Worm (Caenorhabditis elegans) whole organism, L4 larva: ENCODE results near the gene ajm-1.

ENCODE experiments used
- F10B5.3 ChIP-seq: sonication (generic microtip); optimal IDR thresholded peaks from 2 replicates; lab custom pipeline; 2016; ENCODE audit warnings: mild to moderate bottlenecking, missing genetic modification characterization, missing compliant biosample characterization
- F37D6.2 ChIP-seq: sonication (generic microtip); optimal IDR thresholded peaks from 2 replicates; lab custom pipeline; 2016; ENCODE audit warnings: mild to moderate bottlenecking, missing genetic modification characterization, missing compliant biosample characterization
- F49E8.2 ChIP-seq: sonication (generic microtip); optimal IDR thresholded peaks from 2 replicates; lab custom pipeline; 2016; ENCODE audit warnings: missing compliant biosample characterization, mild to moderate bottlenecking, missing genetic modification characterization, borderline replicate concordance
- T20F7.1 ChIP-seq: fragments of 200-800 bp; sonication (Bioruptor generic); optimal IDR thresholded peaks from 2 replicates; lab custom pipeline; 2018; ENCODE audit warnings: mild to moderate bottlenecking, missing genetic modification characterization, missing compliant biosample characterization
- Y48G9A.11 ChIP-seq: fragments of 200-800 bp; sonication (Bioruptor generic); IDR thresholded peaks from 2 replicates; pipeline ENCODE4 v1.3.6; 2022; ENCODE audit warnings: missing genetic modification reagents, missing genetic modification characterization, missing compliant biosample characterization
- Y75B8A.6 ChIP-seq: fragments of 200-800 bp; sonication (Bioruptor generic); IDR thresholded peaks from 2 replicates; pipeline ENCODE4 v1.3.6; 2022; ENCODE audit warnings: missing genetic modification reagents, missing genetic modification characterization, missing compliant biosample characterization
- ZK337.2 ChIP-seq: fragments of 200-800 bp; sonication (Bioruptor generic); IDR thresholded peaks from 2 replicates; pipeline ENCODE4 v1.3.6; 2022; ENCODE audit warnings: missing genetic modification reagents, missing genetic modification characterization, missing compliant biosample characterization
- aha-1 ChIP-seq: fragments of 150-350 bp; peaks from one replicate; lab custom pipeline; 2014; ENCODE audit warnings: missing biosample characterization, missing genetic modification characterization
- ceh-32 ChIP-seq: sonication (generic microtip); optimal IDR thresholded peaks from 2 replicates; lab custom pipeline; 2016; ENCODE audit warnings: mild to moderate bottlenecking, missing genetic modification characterization, missing compliant biosample characterization; ENCODE audit not compliant: poor library complexity
- ceh-44 ChIP-seq: fragments of 200-800 bp; sonication (Bioruptor generic); IDR thresholded peaks from 2 replicates; pipeline ENCODE4 v1.3.6; 2022; ENCODE audit warnings: missing genetic modification reagents, missing genetic modification characterization, missing compliant biosample characterization
- ceh-62 ChIP-seq: sonication (generic microtip); optimal IDR thresholded peaks from 2 replicates; lab custom pipeline; 2017; ENCODE audit warnings: missing biosample characterization, missing genetic modification characterization
- ceh-82 ChIP-seq: sonication (generic microtip); optimal IDR thresholded peaks from 2 replicates; lab custom pipeline; 2017; ENCODE audit warnings: missing biosample characterization, missing genetic modification characterization
- ctbp-1 ChIP-seq: fragments of 200-800 bp; sonication (Bioruptor generic); IDR thresholded peaks from 2 replicates; pipeline ENCODE4 v1.3.6; 2022; ENCODE audit warnings: missing genetic modification reagents, missing genetic modification characterization, missing compliant biosample characterization
- daf-12 ChIP-seq: fragments of 150-350 bp; optimal IDR thresholded peaks from 2 replicates; lab custom pipeline; 2014; ENCODE audit warnings: missing biosample characterization, missing genetic modification reagents, missing genetic modification characterization
- daf-19 ChIP-seq: fragments of 200-800 bp; sonication (Bioruptor generic); conservative IDR thresholded peaks from 2 replicates; pipeline ENCODE4 v1.3.6; 2022; ENCODE audit warnings: missing genetic modification characterization, missing compliant biosample characterization
- dmd-6 ChIP-seq: fragments of 200-800 bp; sonication (Bioruptor generic); IDR thresholded peaks from 2 replicates; pipeline ENCODE4 v1.3.6; 2022; ENCODE audit warnings: missing genetic modification reagents, missing genetic modification characterization, missing compliant biosample characterization
- dmd-9 ChIP-seq: fragments of 200-800 bp; sonication (Bioruptor generic); IDR thresholded peaks from 2 replicates; pipeline ENCODE4 v1.3.6; 2022; ENCODE audit warnings: missing genetic modification reagents, missing genetic modification characterization, missing compliant biosample characterization
- dve-1 ChIP-seq: sonication (generic microtip); optimal IDR thresholded peaks from 2 replicates; lab custom pipeline; 2017; ENCODE audit warnings: antibody characterized with exemption, mild to moderate bottlenecking, missing genetic modification characterization, missing compliant biosample characterization; ENCODE audit not compliant: insufficient read depth
- egl-43 ChIP-seq: fragments of 200-800 bp; sonication (Bioruptor generic); IDR thresholded peaks from 2 replicates; pipeline ENCODE4 v1.3.6; 2022; ENCODE audit warnings: missing genetic modification reagents, missing genetic modification characterization, missing compliant biosample characterization
- fkh-10 ChIP-seq: fragments of 150-350 bp; optimal IDR thresholded peaks from 2 replicates; lab custom pipeline; 2014; ENCODE audit warnings: missing biosample characterization, missing genetic modification reagents, missing genetic modification characterization
- fos-1 ChIP-seq: fragments of 150-350 bp; optimal IDR thresholded peaks from 2 replicates; lab custom pipeline; 2014; ENCODE audit warnings: missing biosample characterization, missing genetic modification characterization
- hmg-1.1 ChIP-seq: fragments of 200-800 bp; sonication (Bioruptor generic); IDR thresholded peaks from 2 replicates; pipeline ENCODE4 v1.3.6; 2022; ENCODE audit warnings: missing genetic modification reagents, missing genetic modification characterization, missing compliant biosample characterization
- lin-29 ChIP-seq: fragments of 200-800 bp; sonication (Bioruptor generic); IDR thresholded peaks from 2 replicates; pipeline ENCODE4 v1.3.6; 2022; ENCODE audit warnings: missing genetic modification reagents, missing genetic modification characterization, missing compliant biosample characterization
- madf-5 ChIP-seq, 2 experiments: fragments of 200-800 bp; sonication (Bioruptor generic); IDR thresholded peaks; 2 replicates each; pipeline ENCODE4 v1.3.6; 2022; ENCODE audit warnings: missing compliant biosample characterization in 2 of 2, missing genetic modification characterization in 2 of 2
- madf-9 ChIP-seq: fragments of 200-800 bp; sonication (Bioruptor generic); conservative IDR thresholded peaks from 2 replicates; pipeline ENCODE4 v1.3.6; 2022; ENCODE audit warnings: missing genetic modification reagents, missing genetic modification characterization, missing compliant biosample characterization
- mes-2 ChIP-seq: sonication (generic microtip); optimal IDR thresholded peaks from 2 replicates; lab custom pipeline; 2016; ENCODE audit warnings: missing genotype, mild to moderate bottlenecking, missing genetic modification characterization, missing compliant biosample characterization; ENCODE audit not compliant: poor library complexity, severe bottlenecking
- nhr-10 ChIP-seq: fragments of 150-350 bp; optimal IDR thresholded peaks from 2 replicates; lab custom pipeline; 2014; ENCODE audit warnings: missing biosample characterization, missing genetic modification characterization
- nhr-102 ChIP-seq: sonication (generic microtip); optimal IDR thresholded peaks from 2 replicates; lab custom pipeline; 2016; ENCODE audit warnings: mild to moderate bottlenecking, missing genetic modification characterization, moderate library complexity, missing compliant biosample characterization
- nhr-237 ChIP-seq: sonication (generic microtip); optimal IDR thresholded peaks from 2 replicates; lab custom pipeline; 2017; ENCODE audit warnings: missing biosample characterization, missing genetic modification characterization
- nhr-25 ChIP-seq: sonication (generic microtip); optimal IDR thresholded peaks from 2 replicates; lab custom pipeline; 2017; ENCODE audit warnings: missing genetic modification characterization, mild to moderate bottlenecking, missing compliant biosample characterization, antibody characterized with exemption, moderate library complexity, borderline replicate concordance; ENCODE audit not compliant: insufficient read depth
- nhr-42 ChIP-seq: fragments of 200-800 bp; sonication (Bioruptor generic); IDR thresholded peaks from 2 replicates; pipeline ENCODE4 v1.3.6; 2022; ENCODE audit warnings: missing genetic modification characterization, missing compliant biosample characterization
- nhr-76 ChIP-seq: fragments of 150-350 bp; optimal IDR thresholded peaks from 2 replicates; lab custom pipeline; 2014; ENCODE audit warnings: missing biosample characterization, missing genetic modification characterization
- nhr-77 ChIP-seq: fragments of 150-350 bp; optimal IDR thresholded peaks from 2 replicates; lab custom pipeline; 2014; ENCODE audit warnings: missing biosample characterization, missing genetic modification characterization
- pha-4 ChIP-seq, 2 experiments: fragments of 150-350 bp in 1 of 2; fragments of 200-800 bp in 1 of 2; sonication (Bioruptor generic) in 1 of 2; IDR thresholded peaks in 1 of 2; optimal IDR thresholded peaks in 1 of 2; 2 replicates each; pipeline versions ENCODE4 v1.3.6 to Lab custom; 2014 to 2022; ENCODE audit warnings: missing genetic modification characterization in 2 of 2, missing genetic modification reagents in 2 of 2, missing biosample characterization in 1 of 2, missing compliant biosample characterization in 1 of 2
- php-3 ChIP-seq: fragments of 200-800 bp; sonication (Bioruptor generic); IDR thresholded peaks from 2 replicates; pipeline ENCODE4 v1.3.6; 2022; ENCODE audit warnings: missing genetic modification reagents, missing genetic modification characterization, missing compliant biosample characterization
- rbr-2 ChIP-seq: sonication (generic microtip); optimal IDR thresholded peaks from 2 replicates; lab custom pipeline; 2016; ENCODE audit warnings: missing genotype, missing genetic modification characterization, missing compliant biosample characterization
- saeg-2 ChIP-seq: fragments of 200-800 bp; sonication (Bioruptor generic); IDR thresholded peaks from 2 replicates; pipeline ENCODE4 v1.3.6; 2022; ENCODE audit warnings: missing genetic modification reagents, missing genetic modification characterization, missing compliant biosample characterization
- snpc-1.2 ChIP-seq: fragments of 200-800 bp; sonication (Bioruptor generic); IDR thresholded peaks from 2 replicates; pipeline ENCODE4 v1.3.6; 2022; ENCODE audit warnings: missing genetic modification reagents, missing genetic modification characterization, missing compliant biosample characterization
- snpc-4 ChIP-seq: fragments of 150-350 bp; optimal IDR thresholded peaks from 2 replicates; lab custom pipeline; 2014; ENCODE audit warnings: missing biosample characterization, missing genetic modification characterization
- spr-1 ChIP-seq: sonication (generic microtip); optimal IDR thresholded peaks from 2 replicates; lab custom pipeline; 2016; ENCODE audit warnings: mild to moderate bottlenecking, missing genetic modification characterization, missing compliant biosample characterization
- spr-3 ChIP-seq: fragments of 200-800 bp; sonication (Bioruptor generic); optimal IDR thresholded peaks from 2 replicates; lab custom pipeline; 2018; ENCODE audit warnings: mild to moderate bottlenecking, missing genetic modification characterization, missing compliant biosample characterization
- tag-97 ChIP-seq: fragments of 200-800 bp; sonication (Bioruptor generic); IDR thresholded peaks from 2 replicates; pipeline ENCODE4 v1.3.6; 2022; ENCODE audit warnings: missing genetic modification characterization, missing compliant biosample characterization
- tra-1 ChIP-seq: fragments of 200-800 bp; sonication (Bioruptor generic); IDR thresholded peaks from 2 replicates; pipeline ENCODE4 v1.3.6; 2022; ENCODE audit warnings: missing genetic modification reagents, missing genetic modification characterization, missing compliant biosample characterization
- unc-130 ChIP-seq: sonication (generic microtip); optimal IDR thresholded peaks from 2 replicates; lab custom pipeline; 2016; ENCODE audit warnings: missing genetic modification reagents, missing genetic modification characterization, missing compliant biosample characterization
- unc-62 ChIP-seq, 3 experiments: fragments of 150-350 bp in 1 of 3; sonication (generic microtip); optimal IDR thresholded peaks in 2 of 3; peaks in 1 of 3; 1 replicate in 1 of 3; 2 replicates in 2 of 3; lab custom pipeline; 2014 to 2017; ENCODE audit warnings: missing biosample characterization in 3 of 3, missing genetic modification characterization in 3 of 3, missing genetic modification reagents in 3 of 3, missing genotype in 1 of 3
- zag-1 ChIP-seq: fragments of 150-350 bp; optimal IDR thresholded peaks from 2 replicates; lab custom pipeline; 2014; ENCODE audit warnings: missing biosample characterization, missing genetic modification characterization
- zfp-3 ChIP-seq: fragments of 200-800 bp; sonication (Bioruptor generic); conservative IDR thresholded peaks from 2 replicates; pipeline ENCODE4 v1.3.6; 2022; ENCODE audit warnings: missing genetic modification reagents, missing genetic modification characterization, missing compliant biosample characterization
- zip-11 ChIP-seq: fragments of 200-800 bp; sonication (Bioruptor generic); IDR thresholded peaks from 2 replicates; pipeline ENCODE4 v1.3.6; 2022; ENCODE audit warnings: missing genetic modification characterization, missing compliant biosample characterization
- zip-2 ChIP-seq: fragments of 150-350 bp; optimal IDR thresholded peaks from 2 replicates; lab custom pipeline; 2014; ENCODE audit warnings: missing biosample characterization, missing genetic modification characterization
- ztf-11 ChIP-seq: fragments of 150-350 bp; optimal IDR thresholded peaks from 2 replicates; lab custom pipeline; 2014; ENCODE audit warnings: missing biosample characterization, missing genetic modification characterization

Gene ajm-1

ce11 chrX:9150269-9150744, 67.6 kb downstream of the ajm-1 start, which contains the start of gene tmbi-4:
TSS of gene tmbi-4 (plus strand) at chrX:9150694.
- TF ChIP-seq ceh-32 (no peak), pha-4 (GFP tag; IDR thresholded peaks at IDR 0.05; lab: Robert Waterston, UW) (no peak), pha-4 (tag; optimal IDR thresholded peaks at IDR 0.05; lab: Kevin White, UChicago) (peak; percentile 69), daf-19 (no peak), Y48G9A.11 (GFP tag; lab: Robert Waterston, UW) (no peak), T20F7.1 (no peak), nhr-237 (tag; lab: Kevin White, UChicago) (no peak), zfp-3 (no peak), unc-62 (GFP tag; optimal IDR thresholded peaks at IDR 0.05 in 1 of 2; lab: Kevin White, UChicago) (peak in 1 of 2 experiments; percentile 87), unc-62 (tag; optimal IDR thresholded peaks at IDR 0.05; lab: Kevin White, UChicago) (no peak), fos-1 (no peak), daf-12 (tag; lab: Kevin White, UChicago) (no peak), ceh-44 (no peak), zip-11 (GFP tag; lab: Robert Waterston, UW) (no peak), aha-1 (tag; lab: Kevin White, UChicago) (peak; percentile 51), hmg-1.1 (GFP tag; lab: Robert Waterston, UW) (peak; percentile 44), php-3 (GFP tag; lab: Robert Waterston, UW) (no peak), F37D6.2 (no peak), fkh-10 (peak; percentile 23), tag-97 (GFP tag; lab: Robert Waterston, UW) (no peak), unc-130 (GFP tag; lab: Kevin White, UChicago) (no peak), nhr-102 (no peak), nhr-10 (tag; lab: Kevin White, UChicago) (no peak), madf-9 (no peak), madf-5 (GFP tag; IDR thresholded peaks at IDR 0.05; lab: Robert Waterston, UW) (no peak), nhr-77 (tag; lab: Kevin White, UChicago) (peak; percentile 21), dmd-9 (GFP tag; lab: Robert Waterston, UW) (no peak), ztf-11 (tag; lab: Kevin White, UChicago) (no peak), tra-1 (GFP tag; lab: Robert Waterston, UW) (no peak), snpc-1.2 (GFP tag; lab: Robert Waterston, UW) (no peak), dve-1 (peak; percentile 65), F10B5.3 (tag; lab: Kevin White, UChicago) (no peak), ceh-82 (tag; lab: Kevin White, UChicago) (no peak), ZK337.2 (GFP tag; lab: Robert Waterston, UW) (no peak), rbr-2 (tag; lab: Kevin White, UChicago) (peak; percentile 30), spr-1 (tag; lab: Kevin White, UChicago) (no peak), snpc-4 (tag; lab: Kevin White, UChicago) (no peak), egl-43 (GFP tag; lab: Robert Waterston, UW) (no peak), mes-2 (tag; lab: Kevin White, UChicago) (peak; percentile 76), ceh-62 (tag; lab: Kevin White, UChicago) (no peak), nhr-76 (tag; lab: Kevin White, UChicago) (no peak), saeg-2 (GFP tag; lab: Robert Waterston, UW) (no peak), zag-1 (no peak), nhr-25 (no peak), ctbp-1 (GFP tag; lab: Robert Waterston, UW) (no peak), zip-2 (tag; lab: Kevin White, UChicago) (no peak), dmd-6 (GFP tag; lab: Robert Waterston, UW) (peak; percentile 47), spr-3 (GFP tag; lab: Kevin White, UChicago) (no peak), nhr-42 (GFP tag; lab: Robert Waterston, UW) (no peak), lin-29 (GFP tag; lab: Robert Waterston, UW) (no peak), Y75B8A.6 (no peak), F49E8.2 (no peak)
